Worm (Caenorhabditis elegans) whole organism, early embryonic: Measurements from ENCODE around the gene F49H12.4.

Experiments
- B0310.2 ChIP-seq: sonication (generic microtip); optimal IDR thresholded peaks from 2 replicates; lab custom pipeline; 2016; ENCODE audit warnings: mild to moderate bottlenecking, missing genetic modification characterization, missing compliant biosample characterization
- F13C5.2 ChIP-seq: sonication (generic microtip); optimal IDR thresholded peaks from 2 replicates; lab custom pipeline; 2017; ENCODE audit warnings: mild to moderate bottlenecking, missing genetic modification characterization, inconsistent platforms, missing compliant biosample characterization
- aly-1 ChIP-seq: sonication (generic microtip); optimal IDR thresholded peaks from 2 replicates; lab custom pipeline; 2016; ENCODE audit warnings: missing genetic modification characterization, missing compliant biosample characterization
- ceh-13 ChIP-seq: fragments of 200-800 bp; sonication (Bioruptor generic); optimal IDR thresholded peaks from 2 replicates; lab custom pipeline; 2018; ENCODE audit warnings: mild to moderate bottlenecking, missing genetic modification characterization, missing compliant biosample characterization
- ceh-36 ChIP-seq: sonication (generic microtip); optimal IDR thresholded peaks from 2 replicates; lab custom pipeline; 2016; ENCODE audit warnings: missing genetic modification characterization, inconsistent platforms, missing compliant biosample characterization
- ets-7 ChIP-seq: sonication (generic microtip); optimal IDR thresholded peaks from 2 replicates; lab custom pipeline; 2016; ENCODE audit warnings: missing genotype, missing genetic modification characterization, missing compliant biosample characterization
- flt-1 ChIP-seq: fragments of 200-800 bp; sonication (Bioruptor generic); IDR thresholded peaks from 2 replicates; pipeline ENCODE4 v1.3.6; 2022; ENCODE audit warnings: missing genetic modification characterization, missing compliant biosample characterization
- hmbx-1 ChIP-seq: sonication (generic microtip); optimal IDR thresholded peaks from 2 replicates; lab custom pipeline; 2016; ENCODE audit warnings: mild to moderate bottlenecking, missing genetic modification characterization, missing compliant biosample characterization
- hmg-4 ChIP-seq: fragments of 200-800 bp; sonication (Bioruptor generic); optimal IDR thresholded peaks from 2 replicates; lab custom pipeline; 2018; ENCODE audit warnings: mild to moderate bottlenecking, missing genetic modification characterization, missing compliant biosample characterization
- hnd-1 ChIP-seq: sonication (generic microtip); optimal IDR thresholded peaks from 2 replicates; lab custom pipeline; 2016; ENCODE audit warnings: missing genetic modification characterization, missing compliant biosample characterization
- pes-1 ChIP-seq: fragments of 200-800 bp; sonication (Bioruptor generic); IDR thresholded peaks from 2 replicates; pipeline ENCODE4 v1.3.6; 2022; ENCODE audit warnings: missing genetic modification reagents, missing genetic modification characterization, missing compliant biosample characterization
- scrt-1 ChIP-seq: fragments of 200-800 bp; sonication (Bioruptor generic); IDR thresholded peaks from 2 replicates; pipeline ENCODE4 v1.3.6; 2022; ENCODE audit warnings: missing genetic modification characterization, missing compliant biosample characterization
- sea-1 ChIP-seq: fragments of 200-800 bp; sonication (Bioruptor generic); conservative IDR thresholded peaks from 2 replicates; pipeline ENCODE4 v1.3.6; 2022; ENCODE audit warnings: missing genetic modification characterization, missing compliant biosample characterization
- tbx-11 ChIP-seq: fragments of 200-800 bp; sonication (Bioruptor generic); IDR thresholded peaks from 2 replicates; pipeline ENCODE4 v1.3.6; 2022; ENCODE audit warnings: missing genetic modification characterization, missing compliant biosample characterization
- tbx-37 ChIP-seq: fragments of 200-800 bp; sonication (Bioruptor generic); conservative IDR thresholded peaks from 2 replicates; pipeline ENCODE4 v1.3.6; 2022; ENCODE audit warnings: missing genetic modification reagents, missing genetic modification characterization, missing compliant biosample characterization
- tra-4 ChIP-seq: sonication (generic microtip); optimal IDR thresholded peaks from 2 replicates; lab custom pipeline; 2017; ENCODE audit warnings: missing genetic modification characterization, missing compliant biosample characterization

Gene F49H12.4

DNA sequence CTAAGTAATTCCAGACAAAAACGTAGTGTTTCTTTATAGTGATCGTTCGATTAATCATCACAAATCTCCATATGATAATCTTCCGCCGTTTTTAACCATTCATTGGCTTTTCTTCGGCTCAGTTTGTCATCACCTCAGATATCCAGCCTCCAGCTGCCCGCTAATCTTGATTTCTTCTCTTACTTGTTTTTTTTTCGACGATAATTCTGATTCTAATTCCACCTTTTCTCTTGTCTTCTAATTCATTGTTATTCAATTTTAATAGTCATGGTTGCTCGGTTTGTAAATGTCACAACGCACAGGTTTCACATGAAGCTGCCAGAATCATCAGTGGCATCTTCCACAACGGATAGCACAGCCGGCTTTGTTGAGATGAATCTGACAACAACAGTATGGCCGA, at the start of gene F49H12.4:
TSS of gene F49H12.4 (plus strand) at position 301 of the 400 bp plus-strand sequence.
- TF ChIP-seq hmg-4 (GFP tag; lab: Kevin White, UChicago): no peak

DNA sequence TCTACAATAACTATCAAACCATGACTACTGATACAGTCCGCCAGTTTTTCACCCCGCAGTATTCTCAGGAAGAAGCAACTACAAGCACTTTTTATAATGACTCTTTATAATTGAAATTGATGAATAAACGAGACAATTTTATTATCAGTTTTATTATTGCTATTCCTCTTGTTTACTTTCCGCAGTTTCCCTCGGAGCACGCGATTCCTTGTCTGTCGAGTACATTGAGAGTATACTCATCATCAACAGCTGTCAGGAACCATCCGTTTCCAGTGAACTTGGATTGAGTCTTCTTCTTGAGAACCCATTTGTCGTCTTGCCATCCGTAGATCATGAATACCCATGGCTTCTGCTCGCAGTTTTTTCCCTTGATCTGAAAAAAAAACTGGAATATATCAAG, 48.8 kb upstream of the F49H12.4 start:
- TF ChIP-seq hmbx-1 (tag; lab: Kevin White, UChicago) (no peak), ets-7 (tag; lab: Kevin White, UChicago) (no peak), scrt-1 (GFP tag; lab: Robert Waterston, UW) (no peak), F13C5.2 (tag; lab: Kevin White, UChicago) (no peak)

DNA sequence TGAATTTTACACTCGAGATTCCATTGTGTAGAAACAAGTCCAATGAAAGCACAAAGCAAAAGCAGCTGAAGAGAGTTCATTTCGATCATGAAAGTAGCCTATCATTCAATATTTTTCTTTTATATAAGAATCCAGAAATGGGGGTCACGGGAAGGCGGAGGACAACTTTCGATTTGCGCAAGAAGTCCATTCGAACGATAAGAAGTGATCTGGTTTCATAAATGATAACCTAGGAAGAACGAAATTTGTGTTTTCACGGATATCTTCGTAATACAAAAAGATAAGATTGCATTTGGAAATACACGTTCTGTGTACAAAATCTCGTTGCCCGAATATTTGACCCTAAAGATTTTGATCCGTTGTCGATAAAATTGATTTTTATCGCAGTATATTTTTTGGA, 48.2 kb upstream of the F49H12.4 start, which contains the start of gene Y102A11A.5:
TSS of gene Y102A11A.5 (minus strand) at position 175 of the 400 bp plus-strand sequence.
- no peak for TF ChIP-seq aly-1 (tag; lab: Kevin White, UChicago)
- TF ChIP-seq B0310.2 (tag; lab: Kevin White, UChicago): no peak
- no peak for TF ChIP-seq hmbx-1 (tag; lab: Kevin White, UChicago)
- no peak for TF ChIP-seq tbx-11 (GFP tag; lab: Robert Waterston, UW)
- no peak for TF ChIP-seq sea-1
- TF ChIP-seq hnd-1 (tag; lab: Kevin White, UChicago): no peak
- no peak for TF ChIP-seq tra-4
- no peak for TF ChIP-seq ceh-13
- no peak for TF ChIP-seq hmg-4 (GFP tag; lab: Kevin White, UChicago)
- no peak for TF ChIP-seq pes-1 (GFP tag; lab: Robert Waterston, UW)
- no peak for TF ChIP-seq tbx-37 (GFP tag; lab: Robert Waterston, UW)

DNA sequence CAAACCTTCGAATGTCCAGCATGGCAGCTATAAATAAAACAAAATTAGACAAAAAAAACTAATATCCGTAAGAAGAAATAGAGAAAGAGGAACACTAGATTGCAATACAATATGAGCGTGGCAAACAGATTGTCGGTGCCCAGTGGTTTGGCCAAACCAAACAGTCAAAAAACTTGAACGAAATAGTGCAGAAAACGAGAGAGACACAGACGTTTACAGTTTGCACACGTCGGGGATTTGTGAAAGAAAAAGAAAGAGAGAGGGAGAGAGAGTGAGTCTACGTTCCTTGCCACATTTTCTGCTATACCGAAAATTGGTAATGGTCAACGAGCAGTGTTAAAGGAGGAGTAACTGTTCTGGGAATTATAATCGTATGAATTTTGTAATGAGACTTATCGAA, 44.5 kb upstream of the F49H12.4 start, which contains the start of gene ergi-1:
TSS of gene ergi-1 (minus strand) at position 101 of the 400 bp plus-strand sequence.
- TF ChIP-seq scrt-1 (GFP tag; lab: Robert Waterston, UW) (no peak), hmg-4 (GFP tag; lab: Kevin White, UChicago) (no peak), ceh-36 (tag; lab: Kevin White, UChicago) (no peak), tbx-37 (GFP tag; lab: Robert Waterston, UW) (no peak), ets-7 (tag; lab: Kevin White, UChicago) (no peak), hmbx-1 (tag; lab: Kevin White, UChicago) (no peak)

DNA sequence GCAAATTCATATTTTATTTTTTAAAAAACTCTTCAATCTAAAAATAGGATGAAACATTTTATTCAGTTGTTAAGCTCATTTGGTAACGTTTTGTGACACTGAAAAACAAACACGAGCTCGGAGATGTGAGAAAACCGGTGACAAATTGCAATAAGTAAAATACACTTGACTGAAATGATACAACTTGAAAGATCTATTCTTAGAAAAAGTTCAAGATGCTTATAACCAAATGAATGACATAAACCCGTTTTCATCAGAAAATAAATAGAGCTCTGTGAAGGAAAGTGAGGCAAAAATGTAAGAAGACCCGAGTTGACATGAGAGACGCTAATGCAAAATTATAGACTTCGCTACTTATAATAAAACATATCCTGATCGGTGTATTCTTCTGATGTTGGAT, 40.3 kb upstream of the F49H12.4 start, which contains the start of gene smex-2:
TSS of gene smex-2 (minus strand) at position 101 of the 400 bp plus-strand sequence.
- TF ChIP-seq tbx-11 (GFP tag; lab: Robert Waterston, UW) (no peak), ceh-13 (no peak), aly-1 (tag; lab: Kevin White, UChicago) (no peak)

DNA sequence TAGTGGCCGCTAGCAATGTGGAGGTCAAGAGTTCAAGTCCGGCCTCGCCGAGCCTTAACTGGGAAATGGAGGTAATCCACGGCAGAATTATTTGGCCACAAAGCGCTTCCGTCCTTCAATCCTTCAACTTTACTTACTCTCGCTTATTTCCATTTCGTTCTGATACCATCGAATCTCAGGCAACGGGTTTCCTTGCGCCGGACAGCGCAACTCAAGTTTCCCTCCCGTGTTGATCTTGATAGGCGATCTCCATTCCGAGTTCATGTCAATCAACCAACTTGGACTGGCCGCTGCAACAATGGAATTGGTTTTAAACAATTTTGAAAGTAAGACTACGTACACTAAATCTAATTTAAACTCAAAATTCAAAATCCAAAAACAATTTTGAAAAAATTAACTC, 38.8 kb upstream of the F49H12.4 start:
- TF ChIP-seq pes-1 (GFP tag; lab: Robert Waterston, UW) (peak; percentile 32; the same call in 1 of the 2 replicates), hmbx-1 (tag; lab: Kevin White, UChicago) (no peak)

DNA sequence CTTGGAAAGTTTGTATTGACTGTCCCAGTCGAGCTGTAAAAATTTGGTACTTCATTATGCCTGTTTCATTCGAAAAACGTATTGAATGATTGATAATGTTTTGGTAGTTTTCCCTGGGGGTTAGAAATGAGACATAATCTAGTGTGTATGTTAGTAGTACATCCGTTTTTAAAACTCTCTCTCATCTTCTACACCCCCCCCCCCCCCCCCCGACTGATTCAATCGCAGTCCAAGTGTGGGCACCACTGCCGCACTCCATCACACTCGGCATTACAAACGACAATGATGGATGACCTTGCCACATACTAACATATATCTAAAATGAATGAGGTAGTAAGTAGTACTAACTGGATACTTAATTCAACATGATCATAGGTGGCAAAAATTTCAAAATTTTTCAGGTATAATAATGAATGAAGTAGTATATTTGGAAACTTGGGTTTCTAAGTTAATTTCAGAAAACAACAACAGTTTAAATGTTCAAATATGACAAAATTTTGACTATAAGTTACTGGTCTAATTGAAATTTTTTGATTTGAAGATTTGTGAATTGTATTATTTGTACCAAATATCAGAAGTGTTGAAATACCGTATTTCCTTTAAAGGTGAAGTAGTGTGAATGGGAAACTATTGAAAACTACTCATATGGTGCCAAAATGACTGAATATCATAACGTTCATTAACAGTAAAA, 38.0 kb upstream of the F49H12.4 start:
- TF ChIP-seq pes-1 (GFP tag; lab: Robert Waterston, UW) (0 out of 2 replicates have a peak, but pooled peaks have one; percentile 9), sea-1 (no peak), hmg-4 (GFP tag; lab: Kevin White, UChicago) (peak; percentile 24)

DNA sequence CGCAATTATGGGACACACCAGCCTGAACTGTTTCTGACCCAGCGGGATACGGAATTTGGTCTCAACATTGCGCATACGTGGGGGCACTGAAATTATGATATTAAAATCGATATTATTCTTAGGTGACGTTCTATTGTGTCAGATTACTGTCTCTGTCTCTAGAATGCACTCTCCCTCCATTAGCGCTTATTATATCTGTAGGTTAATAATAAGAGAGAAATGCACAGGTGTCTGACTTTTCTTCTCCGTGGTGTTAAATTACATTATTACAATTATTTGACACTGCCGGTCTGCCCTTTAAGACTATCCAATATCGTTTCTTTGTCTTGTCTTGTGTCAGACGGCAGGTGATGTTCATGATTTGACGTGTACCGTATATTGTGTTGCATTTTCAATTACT, 37.0 kb upstream of the F49H12.4 start:
- TF ChIP-seq hmg-4 (GFP tag; lab: Kevin White, UChicago): no peak
- TF ChIP-seq tbx-11 (GFP tag; lab: Robert Waterston, UW): peak; percentile 35; the same call in 1 of the 2 replicates

- TF ChIP-seq flt-1 (GFP tag; lab: Robert Waterston, UW) (0 out of 2 replicates have a peak, but pooled peaks have one; percentile 8), tra-4 (no peak), hmg-4 (GFP tag; lab: Kevin White, UChicago) (peak; percentile 23), pes-1 (GFP tag; lab: Robert Waterston, UW) (peak; percentile 37; the same call in 1 of the 2 replicates)
These were observed 36.4 kb upstream of the F49H12.4 start for ce11 chrX:2043224-2043623.

DNA sequence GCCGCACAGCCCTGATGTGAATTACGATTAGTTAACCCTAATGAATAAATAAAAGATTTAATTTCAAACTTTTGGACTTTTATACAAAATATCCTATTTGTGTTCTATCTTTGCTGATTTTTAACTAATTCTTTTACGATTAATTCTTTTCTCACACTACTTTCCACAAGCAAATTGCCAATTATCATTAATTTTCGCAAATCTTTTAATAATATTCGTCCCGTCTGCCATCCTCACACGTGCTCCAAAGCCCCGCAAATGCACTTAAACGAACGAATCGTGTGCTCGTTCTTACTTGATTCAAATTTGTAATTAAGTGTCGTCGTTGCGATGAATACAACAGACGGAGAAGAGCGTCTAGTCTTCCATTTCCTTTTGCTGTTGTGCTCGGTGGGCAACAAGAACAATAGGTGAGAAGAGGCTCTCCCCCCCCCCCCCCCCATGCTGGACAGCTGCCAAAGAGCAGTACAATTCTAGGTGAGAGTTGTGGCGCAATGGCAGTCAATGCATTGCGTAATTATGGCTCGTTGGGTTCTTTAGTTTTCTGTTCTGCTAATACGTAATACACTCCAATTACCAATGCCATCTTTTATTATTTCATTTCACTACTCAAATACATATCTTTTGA, 35.0 kb upstream of the F49H12.4 start:
- no peak for TF ChIP-seq F13C5.2 (tag; lab: Kevin White, UChicago)
- peak; percentile 40 for TF ChIP-seq hmg-4 (GFP tag; lab: Kevin White, UChicago)
- TF ChIP-seq tbx-11 (GFP tag; lab: Robert Waterston, UW): no peak
- no peak for TF ChIP-seq ets-7 (tag; lab: Kevin White, UChicago)
- TF ChIP-seq ceh-36 (tag; lab: Kevin White, UChicago): peak; percentile 21
- TF ChIP-seq scrt-1 (GFP tag; lab: Robert Waterston, UW): 0 out of 2 replicates have a peak, but pooled peaks have one; percentile 23
- TF ChIP-seq hmbx-1 (tag; lab: Kevin White, UChicago): no peak
